Worm (Caenorhabditis elegans): ENCODE results near the gene F07C3.2.

DNA sequence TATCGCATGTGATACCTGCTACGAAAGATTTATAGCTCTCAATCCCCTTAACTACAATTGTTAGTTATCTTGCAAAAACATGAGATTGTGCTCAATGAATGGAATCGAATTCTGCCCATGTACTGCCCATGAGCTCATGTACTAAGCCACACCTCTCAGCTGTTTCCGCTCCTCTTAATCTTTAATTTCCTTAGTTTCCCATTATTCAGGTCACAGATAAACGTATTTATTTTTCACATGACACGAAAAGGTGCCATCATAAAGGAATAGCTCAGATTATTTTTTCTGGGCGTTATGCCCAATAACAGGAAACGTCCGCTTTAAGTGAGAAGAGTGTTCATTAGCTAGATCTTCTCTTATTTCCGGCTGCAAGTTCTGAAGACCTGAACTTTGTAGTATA is 39.9 kb upstream of the F07C3.2 start:
- TF ChIP-seq med-1 (GFP tag; optimal IDR thresholded peaks at IDR 0.05; ENCODE audit: insufficient read depth) (no peak), flt-1 (GFP tag; IDR thresholded peaks at IDR 0.05) (no peak), klf-2 (GFP tag; conservative IDR thresholded peaks at IDR 0.05) (no peak), T22C8.4 (GFP tag; IDR thresholded peaks at IDR 0.05) (no peak), ztf-23 (GFP tag; IDR thresholded peaks at IDR 0.05) (no peak), cog-1 (tag; optimal IDR thresholded peaks at IDR 0.05) (no peak), ztf-29 (GFP tag; IDR thresholded peaks at IDR 0.05) (no peak), tab-1 (GFP tag; IDR thresholded peaks at IDR 0.05) (no peak), ref-1 (GFP tag; conservative IDR thresholded peaks at IDR 0.05) (no peak)
